Fruit fly (Drosophila melanogaster) whole organism, embryonic: Measurements from ENCODE around the gene TwdlF.

Experiments
- B-H1 ChIP-seq: fragments of 200-800 bp; sonication (Bioruptor generic); IDR thresholded peaks from 3 replicates; pipeline ENCODE4 v1.3.6; 2022; ENCODE audit warnings: missing biosample characterization, missing genetic modification characterization
- Bdp1 ChIP-seq: fragments of 200-800 bp; sonication (Bioruptor generic); optimal IDR thresholded peaks from 3 replicates; lab custom pipeline; 2016; ENCODE audit warnings: missing biosample characterization, missing genetic modification characterization
- Bgb ChIP-seq: fragments of 200-800 bp; sonication (Bioruptor generic); IDR thresholded peaks from 2 replicates; pipeline ENCODE4 v1.3.6; 2022; ENCODE audit warnings: missing biosample characterization, missing genetic modification characterization; ENCODE audit not compliant: partially characterized antibody
- CG1024 ChIP-seq: fragments of 200-800 bp; sonication (Bioruptor generic); IDR thresholded peaks from 2 replicates; pipeline ENCODE4 v1.3.6; 2022; ENCODE audit warnings: missing biosample characterization, missing genetic modification characterization
- CG11085 ChIP-seq: fragments of 200-800 bp; sonication (Bioruptor generic); IDR thresholded peaks from 2 replicates; pipeline ENCODE4 v1.3.6; 2022; ENCODE audit warnings: missing biosample characterization, missing genetic modification characterization
- CG11723 ChIP-seq: fragments of 200-800 bp; sonication (Bioruptor generic); optimal IDR thresholded peaks from 2 replicates; lab custom pipeline; 2017; ENCODE audit warnings: missing biosample characterization, mild to moderate bottlenecking, missing genetic modification characterization
- CG12299 ChIP-seq: fragments of 200-800 bp; sonication (Bioruptor generic); optimal IDR thresholded peaks from 2 replicates; lab custom pipeline; 2018; ENCODE audit warnings: missing biosample characterization, mild to moderate bottlenecking, missing genetic modification characterization
- CG12659 ChIP-seq: fragments of 200-800 bp; sonication (Bioruptor generic); optimal IDR thresholded peaks from 3 replicates; lab custom pipeline; 2017; ENCODE audit warnings: mild to moderate bottlenecking, missing biosample characterization, missing genetic modification reagents, missing genetic modification characterization
- CG13775 ChIP-seq: fragments of 200-800 bp; sonication (Bioruptor generic); optimal IDR thresholded peaks from 3 replicates; lab custom pipeline; 2017; ENCODE audit warnings: missing biosample characterization, mild to moderate bottlenecking, missing genetic modification characterization
- CG14014 ChIP-seq: fragments of 200-800 bp; sonication (Bioruptor generic); IDR thresholded peaks from 2 replicates; pipeline ENCODE4 v1.3.6; 2022; ENCODE audit warnings: missing biosample characterization, missing genetic modification characterization
- CG1603 ChIP-seq: fragments of 200-800 bp; sonication (Bioruptor generic); optimal IDR thresholded peaks from 2 replicates; lab custom pipeline; 2019; ENCODE audit warnings: missing biosample characterization, mild to moderate bottlenecking, missing genetic modification characterization, moderate library complexity
- CG16815 ChIP-seq: fragments of 200-800 bp; sonication (Bioruptor generic); optimal IDR thresholded peaks from 3 replicates; lab custom pipeline; 2017; ENCODE audit warnings: missing biosample characterization, mild to moderate bottlenecking, missing genetic modification characterization
- CG17359 ChIP-seq: fragments of 200-800 bp; sonication (Bioruptor generic); optimal IDR thresholded peaks from 3 replicates; lab custom pipeline; 2018; ENCODE audit warnings: missing biosample characterization, mild to moderate bottlenecking, missing genetic modification characterization, moderate library complexity
- CG1792 ChIP-seq: fragments of 200-800 bp; sonication (Bioruptor generic); optimal IDR thresholded peaks from 2 replicates; lab custom pipeline; 2016; ENCODE audit warnings: missing biosample characterization, missing genetic modification characterization
- CG2712 ChIP-seq: fragments of 200-800 bp; optimal IDR thresholded peaks from 3 replicates; lab custom pipeline; 2019; ENCODE audit warnings: missing biosample characterization, mild to moderate bottlenecking, missing genetic modification characterization, moderate library complexity
- CG30020 ChIP-seq: fragments of 200-800 bp; optimal IDR thresholded peaks from 2 replicates; lab custom pipeline; 2019; ENCODE audit warnings: missing biosample characterization, mild to moderate bottlenecking, missing genetic modification characterization, moderate library complexity
- CG43689 ChIP-seq: fragments of 200-800 bp; sonication (Bioruptor generic); IDR thresholded peaks from 2 replicates; pipeline ENCODE4 v1.3.6; 2022; ENCODE audit warnings: missing biosample characterization, missing genetic modification characterization
- CG4617 ChIP-seq: fragments of 200-800 bp; sonication (Bioruptor generic); optimal IDR thresholded peaks from 3 replicates; lab custom pipeline; 2016; ENCODE audit warnings: missing biosample characterization, missing genetic modification characterization, borderline replicate concordance
- CG6254 ChIP-seq: fragments of 200-800 bp; sonication (Bioruptor generic); optimal IDR thresholded peaks from 3 replicates; lab custom pipeline; 2017; ENCODE audit warnings: mild to moderate bottlenecking, missing biosample characterization, missing genetic modification reagents, missing genetic modification characterization
- CG6689 ChIP-seq: fragments of 200-800 bp; sonication (Bioruptor generic); IDR thresholded peaks from 2 replicates; pipeline ENCODE4 v1.3.6; 2022; ENCODE audit warnings: missing biosample characterization, missing genetic modification characterization
- CG6854 ChIP-seq: fragments of 200-800 bp; sonication (Bioruptor generic); optimal IDR thresholded peaks from 3 replicates; lab custom pipeline; 2017; ENCODE audit warnings: missing biosample characterization, mild to moderate bottlenecking, missing genetic modification characterization
- CG7786 ChIP-seq: fragments of 200-800 bp; sonication (Bioruptor generic); optimal IDR thresholded peaks from 2 replicates; lab custom pipeline; 2016; ENCODE audit warnings: missing biosample characterization, missing genetic modification characterization
- Dad ChIP-seq: fragments of 200-800 bp; sonication (Bioruptor generic); optimal IDR thresholded peaks from 3 replicates; lab custom pipeline; 2016; ENCODE audit warnings: missing biosample characterization, missing genetic modification characterization
- Dref ChIP-seq: fragments of 200-800 bp; sonication (Bioruptor generic); IDR thresholded peaks from 2 replicates; pipeline ENCODE4 v1.3.6; 2022; ENCODE audit warnings: missing biosample characterization, missing genetic modification characterization
- Ets65A ChIP-seq: fragments of 200-800 bp; sonication (Bioruptor generic); peaks from one replicate; lab custom pipeline; 2016; ENCODE audit warnings: missing biosample characterization, missing genetic modification characterization
- Fer1 ChIP-seq: fragments of 200-800 bp; sonication (Bioruptor generic); optimal IDR thresholded peaks from 2 replicates; lab custom pipeline; 2017; ENCODE audit warnings: missing biosample characterization, mild to moderate bottlenecking, missing genetic modification characterization
- NC2α ChIP-seq: fragments of 200-800 bp; sonication (Bioruptor generic); optimal IDR thresholded peaks from 2 replicates; lab custom pipeline; 2016; ENCODE audit warnings: missing biosample characterization, missing genetic modification characterization
- Ssrp ChIP-seq: fragments of 200-800 bp; sonication (Bioruptor generic); optimal IDR thresholded peaks from 2 replicates; lab custom pipeline; 2018; ENCODE audit warnings: missing biosample characterization, mild to moderate bottlenecking, missing genetic modification characterization, moderate library complexity
- Stat92E ChIP-seq, 3 experiments: fragments of >200 bp in 2 of 3; fragments of 200-800 bp in 1 of 3; sonication (Bioruptor generic) in 1 of 3; optimal IDR thresholded peaks; 2 replicates each; lab custom pipeline; 2017 to 2019; ENCODE audit warnings: missing biosample characterization in 3 of 3, missing genetic modification characterization in 3 of 3, mild to moderate bottlenecking in 1 of 3, moderate library complexity in 1 of 3
- YL-1 ChIP-seq: fragments of 200-800 bp; sonication (Bioruptor generic); optimal IDR thresholded peaks from 3 replicates; lab custom pipeline; 2017; ENCODE audit warnings: missing biosample characterization, mild to moderate bottlenecking, missing genetic modification characterization
- amos ChIP-seq: fragments of 200-800 bp; sonication (Bioruptor generic); IDR thresholded peaks from 2 replicates; pipeline ENCODE4 v1.3.6; 2022; ENCODE audit warnings: missing biosample characterization, missing genetic modification characterization; ENCODE audit not compliant: partially characterized antibody
- ash1 ChIP-seq: fragments of 200-800 bp; sonication (Bioruptor generic); optimal IDR thresholded peaks from 2 replicates; lab custom pipeline; 2018; ENCODE audit warnings: missing biosample characterization, mild to moderate bottlenecking, missing genetic modification characterization
- az2 ChIP-seq: fragments of 200-800 bp; sonication (Bioruptor generic); optimal IDR thresholded peaks from 3 replicates; lab custom pipeline; 2016; ENCODE audit warnings: missing biosample characterization, missing genetic modification characterization
- bowl ChIP-seq: fragments of 200-800 bp; sonication (Bioruptor generic); IDR thresholded peaks from 2 replicates; pipeline ENCODE4 v1.3.6; 2022; ENCODE audit warnings: missing biosample characterization, missing genetic modification characterization
- croc ChIP-seq: fragments of 200-800 bp; sonication (Bioruptor generic); conservative IDR thresholded peaks from 3 replicates; pipeline ENCODE4 v1.3.6; 2022; ENCODE audit warnings: missing biosample characterization, missing genetic modification characterization
- fru ChIP-seq: fragments of >200 bp; optimal IDR thresholded peaks from 2 replicates; lab custom pipeline; 2017
- gfzf ChIP-seq: fragments of 200-800 bp; sonication (Bioruptor generic); optimal IDR thresholded peaks from 2 replicates; lab custom pipeline; 2016; ENCODE audit warnings: missing biosample characterization, mild to moderate bottlenecking, missing genetic modification characterization, moderate library complexity
- gro ChIP-seq: fragments of 200-800 bp; sonication (Bioruptor generic); optimal IDR thresholded peaks from 2 replicates; lab custom pipeline; 2016; ENCODE audit warnings: missing biosample characterization, missing genetic modification characterization
- insv ChIP-seq, 2 experiments: fragments of 200-800 bp; sonication (Bioruptor generic); optimal IDR thresholded peaks; 3 replicates each; lab custom pipeline; 2016 to 2018; ENCODE audit warnings: missing biosample characterization in 2 of 2, missing genetic modification characterization in 2 of 2
- lola ChIP-seq, 3 experiments: fragments of >200 bp in 2 of 3; fragments of 200-800 bp in 1 of 3; sonication (Bioruptor generic) in 1 of 3; optimal IDR thresholded peaks; 2 replicates each; lab custom pipeline; 2017 to 2019; ENCODE audit warnings: missing biosample characterization in 3 of 3, missing genetic modification characterization in 3 of 3, mild to moderate bottlenecking in 1 of 3, moderate library complexity in 1 of 3
- lov ChIP-seq, 2 experiments: fragments of 200-800 bp in 1 of 2; fragments of >200 bp in 1 of 2; sonication (Bioruptor generic) in 1 of 2; IDR thresholded peaks in 1 of 2; optimal IDR thresholded peaks in 1 of 2; 2 replicates in 1 of 2; 3 replicates in 1 of 2; pipeline versions ENCODE4 v1.3.6 to Lab custom; 2017 to 2022; ENCODE audit warnings: missing biosample characterization in 1 of 2, missing genetic modification characterization in 1 of 2
- nerfin-2 ChIP-seq: fragments of 200-800 bp; sonication (Bioruptor generic); IDR thresholded peaks from 2 replicates; pipeline ENCODE4 v1.3.6; 2022; ENCODE audit warnings: missing biosample characterization, missing genetic modification characterization; ENCODE audit not compliant: partially characterized antibody
- row ChIP-seq: fragments of 200-800 bp; sonication (Bioruptor generic); IDR thresholded peaks from 3 replicates; pipeline ENCODE4 v1.3.6; 2022; ENCODE audit warnings: missing biosample characterization, missing genetic modification characterization
- slbo ChIP-seq: fragments of 200-800 bp; sonication (Bioruptor generic); IDR thresholded peaks from 2 replicates; pipeline ENCODE4 v1.3.6; 2022; ENCODE audit warnings: missing biosample characterization, missing genetic modification characterization
- ssp ChIP-seq: fragments of 200-800 bp; sonication (Bioruptor generic); IDR thresholded peaks from 2 replicates; pipeline ENCODE4 v1.3.6; 2022; ENCODE audit warnings: missing biosample characterization, missing genetic modification characterization
- tin ChIP-seq: fragments of 200-800 bp; sonication (Bioruptor generic); optimal IDR thresholded peaks from 3 replicates; lab custom pipeline; 2016; ENCODE audit warnings: missing biosample characterization, missing genetic modification characterization
- tll ChIP-seq, 2 experiments: fragments of 200-800 bp in 1 of 2; fragments of >200 bp in 1 of 2; sonication (Bioruptor generic) in 1 of 2; optimal IDR thresholded peaks; 2 replicates each; lab custom pipeline; 2017 to 2019; ENCODE audit warnings: missing biosample characterization in 2 of 2, missing genetic modification characterization in 2 of 2, mild to moderate bottlenecking in 1 of 2, moderate library complexity in 1 of 2

TwdlF gene

DNA sequence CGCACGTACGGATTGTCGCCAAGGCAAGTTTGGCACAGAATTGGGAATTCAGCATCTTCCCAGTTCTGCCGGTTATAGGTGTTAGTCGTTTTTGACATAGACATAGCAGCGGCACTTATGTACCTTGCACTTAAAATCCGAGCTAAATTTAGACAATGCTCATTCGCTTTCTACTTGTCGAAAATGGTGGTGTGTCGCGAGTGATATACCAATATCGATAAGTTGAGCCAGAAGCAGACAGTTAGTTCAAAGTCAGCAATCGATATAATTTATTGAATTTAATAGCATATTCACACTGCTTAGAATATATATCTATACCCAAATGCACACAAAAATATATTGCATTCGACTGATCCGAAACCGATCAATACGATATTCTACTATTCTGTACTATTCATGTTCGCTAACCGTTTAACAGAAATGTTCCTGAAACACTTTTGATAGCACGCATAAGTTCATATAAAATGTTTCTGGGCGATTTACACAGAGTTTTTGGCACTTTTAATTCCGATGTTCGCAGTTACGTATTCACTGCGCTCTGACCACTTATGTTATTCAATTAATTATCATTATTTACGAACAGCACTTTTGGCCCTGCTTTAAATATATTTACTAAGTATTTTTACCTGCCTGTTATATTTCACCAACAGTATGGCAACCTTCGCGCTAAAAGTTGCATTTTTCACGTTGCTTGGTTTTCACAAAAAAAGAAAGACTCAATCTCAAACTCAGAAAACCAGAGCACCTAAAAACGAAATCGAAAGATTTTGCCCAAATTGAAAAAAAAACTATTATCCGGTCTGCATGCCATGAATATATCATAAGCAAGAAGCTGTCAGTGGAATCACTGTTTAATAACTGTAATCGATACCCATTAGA is 14.4 kb upstream of the TwdlF start, which contains the start of gene CG14641 (continued):
- no peak for TF ChIP-seq CG6854 (GFP tag; lab: Kevin White, UChicago)
- no peak for TF ChIP-seq ash1 (GFP tag; lab: Kevin White, UChicago)
- TF ChIP-seq Dad (GFP tag; lab: Kevin White, UChicago), result no peak
- TF ChIP-seq lov (optimal IDR thresholded peaks at IDR 0.05; lab: Kevin White, UChicago), result no peak
- TF ChIP-seq lov (GFP tag; IDR thresholded peaks at IDR 0.05; lab: Robert Waterston, UW), result no peak
- peak; percentile 4 for TF ChIP-seq Ssrp
- TF ChIP-seq insv (GFP tag; optimal IDR thresholded peaks at IDR 0.05; lab: Kevin White, UChicago), result no peak
- TF ChIP-seq CG11085 (GFP tag; lab: Robert Waterston, UW), result no peak
- TF ChIP-seq CG1024 (GFP tag; lab: Robert Waterston, UW), result peak; percentile 94
- no peak for TF ChIP-seq bowl (GFP tag; lab: Robert Waterston, UW)
- no peak for TF ChIP-seq NC2α
- TF ChIP-seq CG2712 (tag; lab: Kevin White, UChicago), result peak; percentile 51
- TF ChIP-seq amos (GFP tag; lab: Robert Waterston, UW), result peak; percentile 73
- TF ChIP-seq CG1603 (tag; lab: Kevin White, UChicago), result peak; percentile 74
- peak; percentile 83 for TF ChIP-seq Dref (GFP tag; lab: Robert Waterston, UW)
- peak; percentile 64 for TF ChIP-seq CG11723 (GFP tag; lab: Kevin White, UChicago)
- TF ChIP-seq gfzf (GFP tag; lab: Kevin White, UChicago), result peak; percentile 30
- TF ChIP-seq CG43689 (GFP tag; lab: Robert Waterston, UW), result no peak
- no peak for TF ChIP-seq B-H1
- peak in 2 of 3 experiments; percentile 26 to 97 for TF ChIP-seq lola (GFP tag; optimal IDR thresholded peaks at IDR 0.05; lab: Kevin White, UChicago)
- TF ChIP-seq CG17359, result no peak
- TF ChIP-seq CG12659 (GFP tag; lab: Kevin White, UChicago), result peak; percentile 39
- peak; percentile 82 for TF ChIP-seq Ets65A (GFP tag; lab: Kevin White, UChicago)
- no peak for TF ChIP-seq gro (GFP tag; lab: Kevin White, UChicago)
- TF ChIP-seq Stat92E (GFP tag; optimal IDR thresholded peaks at IDR 0.05; lab: Kevin White, UChicago), result peak in 1 of 3 experiments; percentile 86
- TF ChIP-seq CG6254 (GFP tag; lab: Kevin White, UChicago), result no peak
- no peak for TF ChIP-seq az2
- TF ChIP-seq nerfin-2 (GFP tag; lab: Robert Waterston, UW), result 0 out of 2 replicates have a peak, but pooled peaks have one; percentile 21
- TF ChIP-seq CG6689 (GFP tag; lab: Robert Waterston, UW), result peak; percentile 17; the same call in 1 of the 2 replicates
- no peak for TF ChIP-seq fru (lab: Kevin White, UChicago)
- TF ChIP-seq ssp, result peak; percentile 97
- TF ChIP-seq CG13775 (GFP tag; lab: Kevin White, UChicago), result peak; percentile 29
- peak; percentile 61 for TF ChIP-seq CG4617 (GFP tag; lab: Kevin White, UChicago)
- no peak for TF ChIP-seq CG7786 (GFP tag; lab: Kevin White, UChicago)
- peak; percentile 55; the same call in 1 of the 2 replicates for TF ChIP-seq Bgb (GFP tag; lab: Robert Waterston, UW)
- TF ChIP-seq Fer1 (GFP tag; lab: Kevin White, UChicago), result no peak
- TF ChIP-seq CG30020, result peak; percentile 95
- no peak for TF ChIP-seq CG1792 (GFP tag; lab: Kevin White, UChicago)
- TF ChIP-seq row (GFP tag; lab: Robert Waterston, UW), result peak; percentile 65
- TF ChIP-seq CG14014 (GFP tag; lab: Robert Waterston, UW), result no peak
- peak in 1 of 2 experiments; percentile 79 for TF ChIP-seq tll (GFP tag; optimal IDR thresholded peaks at IDR 0.05; lab: Kevin White, UChicago)
- TF ChIP-seq CG12299 (tag; lab: Kevin White, UChicago), result no peak
- TF ChIP-seq slbo (GFP tag; lab: Robert Waterston, UW), result peak; percentile 27; the same call in 1 of the 2 replicates
- no peak for TF ChIP-seq Bdp1 (GFP tag; lab: Kevin White, UChicago)
- peak; percentile 22 for TF ChIP-seq CG16815 (GFP tag; lab: Kevin White, UChicago)
- TF ChIP-seq tin (GFP tag; lab: Kevin White, UChicago), result no peak
- TF ChIP-seq YL-1 (GFP tag; lab: Kevin White, UChicago), result peak; percentile 61
- TF ChIP-seq croc, result no peak
